Fruit fly (Drosophila melanogaster) whole organism, embryonic: Measurements from ENCODE around the gene cyr.

Source experiments
- Abd-B ChIP-seq: fragments of 200-800 bp; sonication (Bioruptor generic); optimal IDR thresholded peaks from 2 replicates; lab custom pipeline; 2018; ENCODE audit warnings: missing biosample characterization, mild to moderate bottlenecking, missing genetic modification characterization, moderate library complexity
- Atf3 ChIP-seq: fragments of 200-800 bp; sonication (Bioruptor generic); optimal IDR thresholded peaks from 3 replicates; lab custom pipeline; 2016; ENCODE audit warnings: missing biosample characterization, missing genetic modification characterization
- CG10267 ChIP-seq: fragments of 200-800 bp; sonication (Bioruptor generic); optimal IDR thresholded peaks from 2 replicates; lab custom pipeline; 2018; ENCODE audit warnings: missing biosample characterization, mild to moderate bottlenecking, missing genetic modification characterization, moderate library complexity
- CG10565 ChIP-seq: fragments of 200-800 bp; sonication (Bioruptor generic); optimal IDR thresholded peaks from 3 replicates; lab custom pipeline; 2016; ENCODE audit warnings: missing biosample characterization, mild to moderate bottlenecking, missing genetic modification characterization
- CG12104 ChIP-seq: fragments of 200-800 bp; sonication (Bioruptor generic); optimal IDR thresholded peaks from 3 replicates; lab custom pipeline; 2016; ENCODE audit warnings: missing biosample characterization, missing genetic modification characterization
- CG12391 ChIP-seq: fragments of 200-800 bp; sonication (Bioruptor generic); optimal IDR thresholded peaks from 3 replicates; lab custom pipeline; 2018; ENCODE audit warnings: missing biosample characterization, mild to moderate bottlenecking, missing genetic modification characterization, moderate library complexity
- CG12659 ChIP-seq: fragments of 200-800 bp; sonication (Bioruptor generic); optimal IDR thresholded peaks from 3 replicates; lab custom pipeline; 2017; ENCODE audit warnings: mild to moderate bottlenecking, missing biosample characterization, missing genetic modification reagents, missing genetic modification characterization
- CG13123 ChIP-seq: fragments of 200-800 bp; sonication (Bioruptor generic); optimal IDR thresholded peaks from 2 replicates; lab custom pipeline; 2016; ENCODE audit warnings: missing biosample characterization, missing genetic modification characterization
- CG14050 ChIP-seq: fragments of 200-800 bp; sonication (Bioruptor generic); IDR thresholded peaks from 3 replicates; pipeline ENCODE4 v1.3.6; 2022; ENCODE audit warnings: missing biosample characterization, missing genetic modification characterization
- CG14441 ChIP-seq: fragments of 200-800 bp; sonication (Bioruptor generic); IDR thresholded peaks from 2 replicates; pipeline ENCODE4 v1.3.6; 2022; ENCODE audit warnings: missing biosample characterization, missing genetic modification characterization
- CG17361 ChIP-seq: fragments of 200-800 bp; sonication (Bioruptor generic); IDR thresholded peaks from 3 replicates; pipeline ENCODE4 v1.3.6; 2022; ENCODE audit warnings: missing biosample characterization, missing genetic modification characterization
- CG2120 ChIP-seq: fragments of 200-800 bp; sonication (Bioruptor generic); optimal IDR thresholded peaks from 3 replicates; lab custom pipeline; 2016; ENCODE audit warnings: missing biosample characterization, missing genetic modification characterization
- CG3407 ChIP-seq: fragments of 200-800 bp; sonication (Bioruptor generic); optimal IDR thresholded peaks from 2 replicates; lab custom pipeline; 2018; ENCODE audit warnings: missing biosample characterization, mild to moderate bottlenecking, missing genetic modification characterization
- CG3995 ChIP-seq: fragments of 200-800 bp; sonication (Bioruptor generic); optimal IDR thresholded peaks from 3 replicates; lab custom pipeline; 2016; ENCODE audit warnings: missing biosample characterization, missing genetic modification characterization
- CG42726 ChIP-seq: fragments of 200-800 bp; sonication (Bioruptor generic); IDR thresholded peaks from 2 replicates; pipeline ENCODE4 v1.3.6; 2022; ENCODE audit warnings: missing biosample characterization, missing genetic modification characterization; ENCODE audit not compliant: partially characterized antibody
- CG4360 ChIP-seq: fragments of 200-800 bp; sonication (Bioruptor generic); IDR thresholded peaks from 2 replicates; pipeline ENCODE4 v1.3.6; 2022; ENCODE audit warnings: missing biosample characterization, missing genetic modification characterization
- CG6689 ChIP-seq: fragments of 200-800 bp; sonication (Bioruptor generic); IDR thresholded peaks from 2 replicates; pipeline ENCODE4 v1.3.6; 2022; ENCODE audit warnings: missing biosample characterization, missing genetic modification characterization
- CG7357 ChIP-seq: fragments of 200-800 bp; sonication (Bioruptor generic); IDR thresholded peaks from 3 replicates; pipeline ENCODE4 v1.3.6; 2022; ENCODE audit warnings: missing biosample characterization, missing genetic modification characterization
- CG8944 ChIP-seq: fragments of 200-800 bp; sonication (Bioruptor generic); optimal IDR thresholded peaks from 3 replicates; lab custom pipeline; 2016; ENCODE audit warnings: missing biosample characterization, missing genetic modification characterization
- Deaf1 ChIP-seq: fragments of 200-800 bp; optimal IDR thresholded peaks from 3 replicates; lab custom pipeline; 2019; ENCODE audit warnings: missing biosample characterization, mild to moderate bottlenecking, missing genetic modification characterization, moderate library complexity
- Ets65A ChIP-seq: fragments of 200-800 bp; sonication (Bioruptor generic); peaks from one replicate; lab custom pipeline; 2016; ENCODE audit warnings: missing biosample characterization, missing genetic modification characterization
- HLH54F ChIP-seq: fragments of 200-800 bp; sonication (Bioruptor generic); optimal IDR thresholded peaks from 3 replicates; lab custom pipeline; 2016; ENCODE audit warnings: missing biosample characterization, missing genetic modification characterization
- Hmr ChIP-seq: fragments of 200-800 bp; sonication (Bioruptor generic); optimal IDR thresholded peaks from 3 replicates; lab custom pipeline; 2017; ENCODE audit warnings: mild to moderate bottlenecking, missing biosample characterization, missing genetic modification reagents, missing genetic modification characterization
- Max ChIP-seq: fragments of 200-800 bp; sonication (Bioruptor generic); optimal IDR thresholded peaks from 2 replicates; lab custom pipeline; 2016; ENCODE audit warnings: missing biosample characterization, mild to moderate bottlenecking, missing genetic modification characterization
- Med ChIP-seq: fragments of 200-800 bp; sonication (Bioruptor generic); peaks from one replicate; lab custom pipeline; 2016; ENCODE audit warnings: missing biosample characterization, missing genetic modification characterization, mild to moderate bottlenecking, inconsistent platforms, moderate library complexity
- Pdp1 ChIP-seq, 2 experiments: fragments of 200-800 bp; sonication (Bioruptor generic); optimal IDR thresholded peaks; 3 replicates each; lab custom pipeline; 2016; ENCODE audit warnings: missing biosample characterization in 2 of 2, missing genetic modification characterization in 2 of 2, mild to moderate bottlenecking in 1 of 2, moderate library complexity in 1 of 2
- Rx ChIP-seq: fragments of 200-800 bp; sonication (Bioruptor generic); IDR thresholded peaks from 2 replicates; pipeline ENCODE4 v1.3.6; 2022; ENCODE audit warnings: missing biosample characterization, missing genetic modification characterization
- Six4 ChIP-seq: fragments of 200-800 bp; sonication (Bioruptor generic); optimal IDR thresholded peaks from 2 replicates; lab custom pipeline; 2016; ENCODE audit warnings: missing biosample characterization, missing genetic modification characterization
- YL-1 ChIP-seq: fragments of 200-800 bp; sonication (Bioruptor generic); optimal IDR thresholded peaks from 3 replicates; lab custom pipeline; 2017; ENCODE audit warnings: missing biosample characterization, mild to moderate bottlenecking, missing genetic modification characterization
- bsh ChIP-seq, 2 experiments: fragments of 200-800 bp; sonication (Bioruptor generic); optimal IDR thresholded peaks; 2 replicates each; lab custom pipeline; 2017 to 2018; ENCODE audit warnings: mild to moderate bottlenecking in 2 of 2, missing biosample characterization in 2 of 2, missing genetic modification characterization in 2 of 2, moderate library complexity in 1 of 2
- chm ChIP-seq: fragments of 200-800 bp; sonication (Bioruptor generic); IDR thresholded peaks from 2 replicates; pipeline ENCODE4 v1.3.6; 2022; ENCODE audit warnings: missing biosample characterization, missing genetic modification characterization
- crc ChIP-seq: fragments of 200-800 bp; sonication (Bioruptor generic); optimal IDR thresholded peaks from 2 replicates; lab custom pipeline; 2016; ENCODE audit warnings: missing biosample characterization, missing genetic modification characterization
- crol ChIP-seq: fragments of 200-800 bp; sonication (Bioruptor generic); IDR thresholded peaks from 2 replicates; pipeline ENCODE4 v1.3.6; 2022; ENCODE audit warnings: missing biosample characterization, missing genetic modification characterization
- ems ChIP-seq: fragments of 200-800 bp; sonication (Bioruptor generic); optimal IDR thresholded peaks from 3 replicates; lab custom pipeline; 2016; ENCODE audit warnings: missing biosample characterization, missing genetic modification characterization
- hb ChIP-seq: fragments of 200-800 bp; sonication (Bioruptor generic); IDR thresholded peaks from 3 replicates; pipeline ENCODE4 v1.3.6; 2022; ENCODE audit warnings: missing biosample characterization, missing genetic modification characterization; ENCODE audit not compliant: partially characterized antibody
- jumu ChIP-seq: fragments of 200-800 bp; sonication (Bioruptor generic); optimal IDR thresholded peaks from 3 replicates; lab custom pipeline; 2016; ENCODE audit warnings: missing biosample characterization, missing genetic modification characterization
- lmd ChIP-seq: fragments of 200-800 bp; sonication (Bioruptor generic); IDR thresholded peaks from 2 replicates; pipeline ENCODE4 v1.3.6; 2022; ENCODE audit warnings: missing biosample characterization, missing genetic modification characterization
- lola ChIP-seq, 3 experiments: fragments of >200 bp in 2 of 3; fragments of 200-800 bp in 1 of 3; sonication (Bioruptor generic) in 1 of 3; optimal IDR thresholded peaks; 2 replicates each; lab custom pipeline; 2017 to 2019; ENCODE audit warnings: missing biosample characterization in 3 of 3, missing genetic modification characterization in 3 of 3, mild to moderate bottlenecking in 1 of 3, moderate library complexity in 1 of 3
- nerfin-2 ChIP-seq: fragments of 200-800 bp; sonication (Bioruptor generic); IDR thresholded peaks from 2 replicates; pipeline ENCODE4 v1.3.6; 2022; ENCODE audit warnings: missing biosample characterization, missing genetic modification characterization; ENCODE audit not compliant: partially characterized antibody
- prd ChIP-seq, 3 experiments: fragments of >200 bp in 2 of 3; fragments of 200-800 bp in 1 of 3; sonication (Bioruptor generic) in 1 of 3; optimal IDR thresholded peaks in 2 of 3; IDR thresholded peaks in 1 of 3; 2 replicates in 2 of 3; 3 replicates in 1 of 3; pipeline versions ENCODE4 v1.3.6 to Lab custom; 2017 to 2022; ENCODE audit warnings: missing biosample characterization in 1 of 3, missing genetic modification characterization in 1 of 3
- row ChIP-seq: fragments of 200-800 bp; sonication (Bioruptor generic); IDR thresholded peaks from 3 replicates; pipeline ENCODE4 v1.3.6; 2022; ENCODE audit warnings: missing biosample characterization, missing genetic modification characterization
- sens ChIP-seq: fragments of 200-800 bp; sonication (Bioruptor generic); peaks from one replicate; lab custom pipeline; 2016; ENCODE audit warnings: missing biosample characterization, missing genetic modification characterization
- sna ChIP-seq: fragments of 200-800 bp; sonication (Bioruptor generic); IDR thresholded peaks from 2 replicates; pipeline ENCODE4 v1.3.6; 2022; ENCODE audit warnings: missing biosample characterization, missing genetic modification characterization; ENCODE audit not compliant: partially characterized antibody
- trh ChIP-seq: fragments of 200-800 bp; sonication (Bioruptor generic); optimal IDR thresholded peaks from 2 replicates; lab custom pipeline; 2016; ENCODE audit warnings: missing biosample characterization, missing genetic modification characterization
- vfl ChIP-seq: fragments of 200-800 bp; sonication (Bioruptor generic); optimal IDR thresholded peaks from 2 replicates; lab custom pipeline; 2016; ENCODE audit warnings: missing biosample characterization, missing genetic modification characterization
- vvl ChIP-seq: fragments of 200-800 bp; sonication (Bioruptor generic); IDR thresholded peaks from 2 replicates; pipeline ENCODE4 v1.3.6; 2022; ENCODE audit warnings: missing biosample characterization, missing genetic modification characterization
- wek ChIP-seq: fragments of 200-800 bp; sonication (Bioruptor generic); optimal IDR thresholded peaks from 3 replicates; lab custom pipeline; 2018; ENCODE audit warnings: missing biosample characterization, mild to moderate bottlenecking, missing genetic modification characterization, moderate library complexity
- wor ChIP-seq: fragments of 200-800 bp; sonication (Bioruptor generic); IDR thresholded peaks from 2 replicates; pipeline ENCODE4 v1.3.6; 2022; ENCODE audit warnings: missing biosample characterization, missing genetic modification characterization
- zen ChIP-seq: fragments of 200-800 bp; sonication (Bioruptor generic); optimal IDR thresholded peaks from 3 replicates; lab custom pipeline; 2018; ENCODE audit warnings: missing biosample characterization, mild to moderate bottlenecking, missing genetic modification characterization, moderate library complexity

The cyr gene

dm6 chrX:8080174-8080573 is 55.3 kb downstream of the cyr start (continued):
- TF ChIP-seq CG6689 (0 out of 2 replicates have a peak, but pooled peaks have one; percentile 33), Abd-B (GFP tag; lab: Kevin White, UChicago) (peak; percentile 2), lola (GFP tag; optimal IDR thresholded peaks at IDR 0.05; lab: Kevin White, UChicago) (no peak), CG14441 (no peak), Rx (GFP tag; lab: Robert Waterston, UW) (no peak), zen (tag; lab: Kevin White, UChicago) (no peak), Ets65A (GFP tag; lab: Kevin White, UChicago) (peak; percentile 80), Hmr (GFP tag; lab: Kevin White, UChicago) (no peak), CG10565 (GFP tag; lab: Kevin White, UChicago) (no peak), CG12391 (tag; lab: Kevin White, UChicago) (no peak), bsh (GFP tag; optimal IDR thresholded peaks at IDR 0.05; lab: Kevin White, UChicago) (no peak), HLH54F (GFP tag; lab: Kevin White, UChicago) (no peak), CG2120 (GFP tag; lab: Kevin White, UChicago) (peak; percentile 21), Deaf1 (tag; lab: Kevin White, UChicago) (no peak), Pdp1 (GFP tag; optimal IDR thresholded peaks at IDR 0.05; lab: Kevin White, UChicago) (peak in 1 of 2 experiments; percentile 60), sens (peak; percentile 86), wor (GFP tag; lab: Robert Waterston, UW) (no peak), trh (GFP tag; lab: Kevin White, UChicago) (no peak), lmd (GFP tag; lab: Robert Waterston, UW) (peak; percentile 27; the same call in 1 of the 2 replicates), row (GFP tag; lab: Robert Waterston, UW) (peak; percentile 51), CG13123 (GFP tag; lab: Kevin White, UChicago) (no peak), Atf3 (GFP tag; lab: Kevin White, UChicago) (no peak), Six4 (GFP tag; lab: Kevin White, UChicago) (no peak), vfl (GFP tag; lab: Kevin White, UChicago) (no peak), CG17361 (GFP tag; lab: Robert Waterston, UW) (no peak), CG14050 (GFP tag; lab: Robert Waterston, UW) (no peak), CG3407 (GFP tag; lab: Kevin White, UChicago) (no peak), CG42726 (GFP tag; lab: Robert Waterston, UW) (no peak), CG12104 (GFP tag; lab: Kevin White, UChicago) (no peak), prd (optimal IDR thresholded peaks at IDR 0.05; lab: Kevin White, UChicago) (no peak), prd (GFP tag; IDR thresholded peaks at IDR 0.05; lab: Robert Waterston, UW) (peak; percentile 50; the same call in 2 of the 3 replicates), chm (GFP tag; lab: Robert Waterston, UW) (no peak), vvl (GFP tag; lab: Robert Waterston, UW) (0 out of 2 replicates have a peak, but pooled peaks have one; percentile 8), Med (GFP tag; lab: Kevin White, UChicago) (peak; percentile 56), hb (GFP tag; lab: Robert Waterston, UW) (no peak)
- TF ChIP-seq, all 482 proteins: peak for 20

dm6 chrX:8075300-8075927 is 60.1 kb downstream of the cyr start, which contains the start of the genes Upf2 and CG1571:
Gene Upf2 (minus strand): TSS chrX:8075466.
Gene CG1571 (plus strand): TSS chrX:8075877.
- no peak for TF ChIP-seq crc (GFP tag; lab: Kevin White, UChicago)
- no peak for TF ChIP-seq CG4360
- no peak for TF ChIP-seq jumu (GFP tag; lab: Kevin White, UChicago)
- 0 out of 2 replicates have a peak, but pooled peaks have one; percentile 36 for TF ChIP-seq sna (GFP tag; lab: Robert Waterston, UW)
- TF ChIP-seq ems (GFP tag; lab: Kevin White, UChicago) = peak; percentile 3
- TF ChIP-seq CG8944 (GFP tag; lab: Kevin White, UChicago) = no peak
- TF ChIP-seq YL-1 (GFP tag; lab: Kevin White, UChicago) = peak; percentile 86
- TF ChIP-seq CG7357 (GFP tag; lab: Robert Waterston, UW) = peak; percentile 60; the same call in 2 of the 3 replicates
- peak; percentile 66; the same call in 2 of the 3 replicates for TF ChIP-seq hb (GFP tag; lab: Robert Waterston, UW)
- TF ChIP-seq nerfin-2 (GFP tag; lab: Robert Waterston, UW) = peak; percentile 68
- TF ChIP-seq CG3995 (GFP tag; lab: Kevin White, UChicago) = peak; percentile 69
- peak; percentile 56 for TF ChIP-seq Max (GFP tag; lab: Kevin White, UChicago)
- peak; percentile 59 for TF ChIP-seq CG10267 (tag; lab: Kevin White, UChicago)
- peak; percentile 94 for TF ChIP-seq crol
- TF ChIP-seq Six4 (GFP tag; lab: Kevin White, UChicago) = no peak
- TF ChIP-seq CG12659 (GFP tag; lab: Kevin White, UChicago) = peak; percentile 66
- TF ChIP-seq wek = no peak
